Worm (Caenorhabditis elegans) whole organism, L1 larva: ENCODE measurements around the gene clec-180.

ENCODE experiments used
- aha-1 ChIP-seq: fragments of 150-350 bp; optimal IDR thresholded peaks from 2 replicates; lab custom pipeline; 2014; ENCODE audit warnings: missing biosample characterization, missing genetic modification characterization
- ama-1 ChIP-seq: fragments of 150-350 bp; optimal IDR thresholded peaks from 2 replicates; lab custom pipeline; 2014
- ceh-88 ChIP-seq: fragments of 200-800 bp; sonication (Bioruptor generic); IDR thresholded peaks from 2 replicates; pipeline ENCODE4 v1.3.6; 2022; ENCODE audit warnings: missing genetic modification characterization, missing compliant biosample characterization
- fos-1 ChIP-seq: fragments of 150-350 bp; optimal IDR thresholded peaks from 2 replicates; lab custom pipeline; 2014; ENCODE audit warnings: missing biosample characterization, missing genetic modification characterization
- jun-1 ChIP-seq: fragments of 150-350 bp; optimal IDR thresholded peaks from 2 replicates; lab custom pipeline; 2014; ENCODE audit warnings: missing biosample characterization, missing genetic modification reagents, missing genetic modification characterization
- mep-1 ChIP-seq: fragments of 150-350 bp; optimal IDR thresholded peaks from 2 replicates; lab custom pipeline; 2014; ENCODE audit warnings: missing biosample characterization, missing genetic modification characterization
- nhr-76 ChIP-seq: sonication (generic microtip); optimal IDR thresholded peaks from 2 replicates; lab custom pipeline; 2017; ENCODE audit warnings: missing biosample characterization, missing genetic modification characterization
- nhr-77 ChIP-seq: fragments of 150-350 bp; optimal IDR thresholded peaks from 2 replicates; lab custom pipeline; 2014; ENCODE audit warnings: missing biosample characterization, missing genetic modification characterization
- snpc-4 ChIP-seq: fragments of 150-350 bp; optimal IDR thresholded peaks from 2 replicates; lab custom pipeline; 2014; ENCODE audit warnings: missing biosample characterization, missing genetic modification characterization
- snu-23 ChIP-seq: sonication (generic microtip); optimal IDR thresholded peaks from 2 replicates; lab custom pipeline; 2016; ENCODE audit warnings: missing genetic modification characterization, missing compliant biosample characterization
- sox-4 ChIP-seq: sonication (generic microtip); optimal IDR thresholded peaks from 2 replicates; lab custom pipeline; 2016; ENCODE audit warnings: missing genetic modification characterization, missing compliant biosample characterization
- sptf-1 ChIP-seq: fragments of 150-350 bp; optimal IDR thresholded peaks from 2 replicates; lab custom pipeline; 2014; ENCODE audit warnings: missing biosample characterization, missing genetic modification characterization
- unc-130 ChIP-seq: fragments of 150-350 bp; optimal IDR thresholded peaks from 2 replicates; lab custom pipeline; 2017; ENCODE audit warnings: missing biosample characterization, missing genetic modification characterization, inconsistent platforms
- unc-62 ChIP-seq: fragments of 150-350 bp; optimal IDR thresholded peaks from 2 replicates; lab custom pipeline; 2014; ENCODE audit warnings: missing biosample characterization, missing genetic modification reagents, missing genetic modification characterization

DNA sequence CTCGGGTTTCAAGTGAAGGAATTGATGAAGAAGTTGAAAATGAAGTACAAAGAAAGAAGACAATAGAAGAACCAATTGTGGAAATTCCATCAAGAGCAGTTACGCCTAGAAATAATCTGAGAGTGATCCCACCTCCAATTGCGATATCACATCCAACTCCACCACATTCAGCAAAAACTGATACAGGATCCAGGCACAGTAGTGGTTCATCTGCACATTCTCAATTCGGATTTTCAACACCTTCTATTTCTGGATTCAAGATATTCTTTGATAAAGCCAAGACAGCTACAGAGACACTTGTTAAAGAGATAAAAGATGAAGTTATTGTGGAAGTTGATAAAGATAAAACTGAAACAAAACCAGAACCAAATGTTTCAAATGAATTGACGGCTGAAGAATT, 39.4 kb downstream of the clec-180 start:
- TF ChIP-seq mep-1 (tag; lab: Kevin White, UChicago) (no peak), unc-62 (no peak), snu-23 (GFP tag; lab: Kevin White, UChicago) (no peak), ceh-88 (GFP tag; lab: Robert Waterston, UW) (no peak), ama-1 (no peak), fos-1 (tag; lab: Kevin White, UChicago) (no peak), sox-4 (no peak), nhr-76 (tag; lab: Kevin White, UChicago) (no peak), unc-130 (no peak), aha-1 (no peak), jun-1 (no peak), nhr-77 (tag; lab: Kevin White, UChicago) (no peak), sptf-1 (no peak), snpc-4 (no peak)
